Fruit fly (Drosophila melanogaster): Measurements from ENCODE around the gene mnd.

- no peak for TF ChIP-seq h (GFP tag; optimal IDR thresholded peaks at IDR 0.05)
- no peak for TF ChIP-seq Mio (GFP tag; optimal IDR thresholded peaks at IDR 0.05)
- no peak for TF ChIP-seq Abd-B (GFP tag; optimal IDR thresholded peaks at IDR 0.05)
Observed at dm6 chr3L:14989879-14990278, 5.0 kb downstream of the mnd start.
